Worm (Caenorhabditis elegans) whole organism, L4 larva: ENCODE measurements around the gene cyp-25A2.
"Not testable (repeated sequence)": the region's sequence is repeated elsewhere in the genome, so short reads cannot be mapped to it uniquely, and the experiment has no call there.

Source experiments
- D1046.2 ChIP-seq: fragments of 200-800 bp; sonication (Bioruptor generic); IDR thresholded peaks from 2 replicates; pipeline ENCODE4 v1.3.6; 2022; ENCODE audit warnings: missing genetic modification characterization, missing compliant biosample characterization
- T20F7.1 ChIP-seq: fragments of 200-800 bp; sonication (Bioruptor generic); optimal IDR thresholded peaks from 2 replicates; lab custom pipeline; 2018; ENCODE audit warnings: mild to moderate bottlenecking, missing genetic modification characterization, missing compliant biosample characterization
- T26A8.4 ChIP-seq: fragments of 200-800 bp; sonication (Bioruptor generic); IDR thresholded peaks from 2 replicates; pipeline ENCODE4 v1.3.6; 2022; ENCODE audit warnings: missing genetic modification characterization, missing compliant biosample characterization
- Y105C5A.15 ChIP-seq: fragments of 200-800 bp; sonication (Bioruptor generic); IDR thresholded peaks from 2 replicates; pipeline ENCODE4 v1.3.6; 2022; ENCODE audit warnings: missing genetic modification characterization, missing compliant biosample characterization
- Y48G9A.11 ChIP-seq: fragments of 200-800 bp; sonication (Bioruptor generic); IDR thresholded peaks from 2 replicates; pipeline ENCODE4 v1.3.6; 2022; ENCODE audit warnings: missing genetic modification reagents, missing genetic modification characterization, missing compliant biosample characterization
- Y75B8A.6 ChIP-seq: fragments of 200-800 bp; sonication (Bioruptor generic); IDR thresholded peaks from 2 replicates; pipeline ENCODE4 v1.3.6; 2022; ENCODE audit warnings: missing genetic modification reagents, missing genetic modification characterization, missing compliant biosample characterization
- ZK337.2 ChIP-seq: fragments of 200-800 bp; sonication (Bioruptor generic); IDR thresholded peaks from 2 replicates; pipeline ENCODE4 v1.3.6; 2022; ENCODE audit warnings: missing genetic modification reagents, missing genetic modification characterization, missing compliant biosample characterization
- ceh-20 ChIP-seq: fragments of 200-800 bp; sonication (Bioruptor generic); IDR thresholded peaks from 2 replicates; pipeline ENCODE4 v1.3.6; 2022; ENCODE audit warnings: missing genetic modification reagents, missing genetic modification characterization, missing compliant biosample characterization
- ceh-44 ChIP-seq: fragments of 200-800 bp; sonication (Bioruptor generic); IDR thresholded peaks from 2 replicates; pipeline ENCODE4 v1.3.6; 2022; ENCODE audit warnings: missing genetic modification reagents, missing genetic modification characterization, missing compliant biosample characterization
- ctbp-1 ChIP-seq: fragments of 200-800 bp; sonication (Bioruptor generic); IDR thresholded peaks from 2 replicates; pipeline ENCODE4 v1.3.6; 2022; ENCODE audit warnings: missing genetic modification reagents, missing genetic modification characterization, missing compliant biosample characterization
- dmd-6 ChIP-seq: fragments of 200-800 bp; sonication (Bioruptor generic); IDR thresholded peaks from 2 replicates; pipeline ENCODE4 v1.3.6; 2022; ENCODE audit warnings: missing genetic modification reagents, missing genetic modification characterization, missing compliant biosample characterization
- dmd-9 ChIP-seq: fragments of 200-800 bp; sonication (Bioruptor generic); IDR thresholded peaks from 2 replicates; pipeline ENCODE4 v1.3.6; 2022; ENCODE audit warnings: missing genetic modification reagents, missing genetic modification characterization, missing compliant biosample characterization
- dpl-1 ChIP-seq: fragments of 150-350 bp; optimal IDR thresholded peaks from 2 replicates; lab custom pipeline; 2014; ENCODE audit warnings: missing biosample characterization, missing genetic modification reagents, missing genetic modification characterization
- egl-43 ChIP-seq: fragments of 200-800 bp; sonication (Bioruptor generic); IDR thresholded peaks from 2 replicates; pipeline ENCODE4 v1.3.6; 2022; ENCODE audit warnings: missing genetic modification reagents, missing genetic modification characterization, missing compliant biosample characterization
- hif-1 ChIP-seq, 2 experiments: sonication (generic microtip); optimal IDR thresholded peaks; 2 replicates each; lab custom pipeline; 2016 to 2017; ENCODE audit warnings: missing compliant biosample characterization in 2 of 2, missing genetic modification characterization in 2 of 2, missing genetic modification reagents in 2 of 2, missing genotype in 2 of 2, mild to moderate bottlenecking in 1 of 2
- hlh-11 ChIP-seq: fragments of 200-800 bp; sonication (Bioruptor generic); optimal IDR thresholded peaks from 2 replicates; lab custom pipeline; 2018; ENCODE audit warnings: mild to moderate bottlenecking, missing genetic modification characterization, missing compliant biosample characterization
- hmg-1.1 ChIP-seq: fragments of 200-800 bp; sonication (Bioruptor generic); IDR thresholded peaks from 2 replicates; pipeline ENCODE4 v1.3.6; 2022; ENCODE audit warnings: missing genetic modification reagents, missing genetic modification characterization, missing compliant biosample characterization
- lin-29 ChIP-seq: fragments of 200-800 bp; sonication (Bioruptor generic); IDR thresholded peaks from 2 replicates; pipeline ENCODE4 v1.3.6; 2022; ENCODE audit warnings: missing genetic modification reagents, missing genetic modification characterization, missing compliant biosample characterization
- lin-38 ChIP-seq: fragments of 200-800 bp; sonication (Bioruptor generic); IDR thresholded peaks from 2 replicates; pipeline ENCODE4 v1.3.6; 2022; ENCODE audit warnings: missing genetic modification reagents, missing genetic modification characterization, missing compliant biosample characterization
- lsy-2 ChIP-seq, 2 experiments: fragments of 150-350 bp in 1 of 2; sonication (generic microtip) in 1 of 2; optimal IDR thresholded peaks; 2 replicates each; lab custom pipeline; 2014 to 2017; ENCODE audit warnings: missing biosample characterization in 2 of 2, missing genetic modification characterization in 2 of 2
- madf-5 ChIP-seq, 2 experiments: fragments of 200-800 bp; sonication (Bioruptor generic); IDR thresholded peaks; 2 replicates each; pipeline ENCODE4 v1.3.6; 2022; ENCODE audit warnings: missing compliant biosample characterization in 2 of 2, missing genetic modification characterization in 2 of 2
- madf-9 ChIP-seq: fragments of 200-800 bp; sonication (Bioruptor generic); conservative IDR thresholded peaks from 2 replicates; pipeline ENCODE4 v1.3.6; 2022; ENCODE audit warnings: missing genetic modification reagents, missing genetic modification characterization, missing compliant biosample characterization
- mdt-29 ChIP-seq: fragments of 200-800 bp; sonication (Bioruptor generic); IDR thresholded peaks from 2 replicates; pipeline ENCODE4 v1.3.6; 2022; ENCODE audit warnings: missing genetic modification reagents, missing genetic modification characterization, missing compliant biosample characterization
- mes-2 ChIP-seq: sonication (generic microtip); optimal IDR thresholded peaks from 2 replicates; lab custom pipeline; 2016; ENCODE audit warnings: missing genotype, mild to moderate bottlenecking, missing genetic modification characterization, missing compliant biosample characterization; ENCODE audit not compliant: poor library complexity, severe bottlenecking
- mxl-2 ChIP-seq: fragments of 200-800 bp; sonication (Bioruptor generic); conservative IDR thresholded peaks from 2 replicates; pipeline ENCODE4 v1.3.6; 2022; ENCODE audit warnings: missing genetic modification reagents, missing genetic modification characterization, missing compliant biosample characterization
- nhr-42 ChIP-seq: fragments of 200-800 bp; sonication (Bioruptor generic); IDR thresholded peaks from 2 replicates; pipeline ENCODE4 v1.3.6; 2022; ENCODE audit warnings: missing genetic modification characterization, missing compliant biosample characterization
- pha-4 ChIP-seq, 2 experiments: fragments of 150-350 bp in 1 of 2; fragments of 200-800 bp in 1 of 2; sonication (Bioruptor generic) in 1 of 2; IDR thresholded peaks in 1 of 2; optimal IDR thresholded peaks in 1 of 2; 2 replicates each; pipeline versions ENCODE4 v1.3.6 to Lab custom; 2014 to 2022; ENCODE audit warnings: missing genetic modification characterization in 2 of 2, missing genetic modification reagents in 2 of 2, missing biosample characterization in 1 of 2, missing compliant biosample characterization in 1 of 2
- php-3 ChIP-seq: fragments of 200-800 bp; sonication (Bioruptor generic); IDR thresholded peaks from 2 replicates; pipeline ENCODE4 v1.3.6; 2022; ENCODE audit warnings: missing genetic modification reagents, missing genetic modification characterization, missing compliant biosample characterization
- rbr-2 ChIP-seq: sonication (generic microtip); optimal IDR thresholded peaks from 2 replicates; lab custom pipeline; 2016; ENCODE audit warnings: missing genotype, missing genetic modification characterization, missing compliant biosample characterization
- saeg-2 ChIP-seq: fragments of 200-800 bp; sonication (Bioruptor generic); IDR thresholded peaks from 2 replicates; pipeline ENCODE4 v1.3.6; 2022; ENCODE audit warnings: missing genetic modification reagents, missing genetic modification characterization, missing compliant biosample characterization
- set-16 ChIP-seq: fragments of 200-800 bp; sonication (Bioruptor generic); IDR thresholded peaks from 2 replicates; pipeline ENCODE4 v1.3.6; 2022; ENCODE audit warnings: missing genetic modification reagents, missing genetic modification characterization, missing compliant biosample characterization
- tag-97 ChIP-seq: fragments of 200-800 bp; sonication (Bioruptor generic); IDR thresholded peaks from 2 replicates; pipeline ENCODE4 v1.3.6; 2022; ENCODE audit warnings: missing genetic modification characterization, missing compliant biosample characterization
- tra-1 ChIP-seq: fragments of 200-800 bp; sonication (Bioruptor generic); IDR thresholded peaks from 2 replicates; pipeline ENCODE4 v1.3.6; 2022; ENCODE audit warnings: missing genetic modification reagents, missing genetic modification characterization, missing compliant biosample characterization
- vab-7 ChIP-seq: fragments of 200-800 bp; sonication (Bioruptor generic); IDR thresholded peaks from 2 replicates; pipeline ENCODE4 v1.3.6; 2022; ENCODE audit warnings: missing genetic modification reagents, missing genetic modification characterization, missing compliant biosample characterization
- zfp-3 ChIP-seq: fragments of 200-800 bp; sonication (Bioruptor generic); conservative IDR thresholded peaks from 2 replicates; pipeline ENCODE4 v1.3.6; 2022; ENCODE audit warnings: missing genetic modification reagents, missing genetic modification characterization, missing compliant biosample characterization

Gene cyp-25A2

ce11 chrIII:3854868-3855267 is 19.8 kb downstream of the cyp-25A2 start (continued):
- peak; percentile 82 for TF ChIP-seq mes-2 (tag; lab: Kevin White, UChicago)
- TF ChIP-seq mxl-2 (GFP tag; lab: Robert Waterston, UW), result 0 out of 2 replicates have a peak, but pooled peaks have one; percentile 64
- 0 out of 2 replicates have a peak, but pooled peaks have one; percentile 69 for TF ChIP-seq tag-97 (GFP tag; lab: Robert Waterston, UW)
- peak; percentile 94 for TF ChIP-seq ceh-20 (GFP tag; lab: Robert Waterston, UW)
- peak; percentile 97 for TF ChIP-seq hmg-1.1 (GFP tag; lab: Robert Waterston, UW)
- peak; percentile 77 for TF ChIP-seq Y48G9A.11
- peak; percentile 89 for TF ChIP-seq D1046.2 (GFP tag; lab: Robert Waterston, UW)
- TF ChIP-seq Y105C5A.15, result 0 out of 2 replicates have a peak, but pooled peaks have one; percentile 62
- 0 out of 2 replicates have a peak, but pooled peaks have one; percentile 65 for TF ChIP-seq Y75B8A.6 (GFP tag; lab: Robert Waterston, UW)
- TF ChIP-seq mdt-29, result peak; percentile 81
- TF ChIP-seq set-16 (GFP tag; lab: Robert Waterston, UW), result peak; percentile 60; the same call in 1 of the 2 replicates
- TF ChIP-seq dmd-9 (GFP tag; lab: Robert Waterston, UW), result peak; percentile 98
- TF ChIP-seq nhr-42 (GFP tag; lab: Robert Waterston, UW), result peak; percentile 95
- peak; percentile 14 to 87 for TF ChIP-seq lsy-2 (tag; optimal IDR thresholded peaks at IDR 0.05; lab: Kevin White, UChicago)
- peak; percentile 21 for TF ChIP-seq dpl-1
- peak in 1 of 2 experiments; percentile 53 for TF ChIP-seq hif-1 (tag; optimal IDR thresholded peaks at IDR 0.05; lab: Kevin White, UChicago)
- TF ChIP-seq, all 104 proteins: peak for 36; not testable (repeated sequence) for 68

- TF ChIP-seq rbr-2 (tag; lab: Kevin White, UChicago) (peak; percentile 50), tra-1 (GFP tag; lab: Robert Waterston, UW) (peak; percentile 88), hif-1 (tag; optimal IDR thresholded peaks at IDR 0.05; lab: Kevin White, UChicago) (peak in 1 of 2 experiments; percentile 21), ZK337.2 (GFP tag; lab: Robert Waterston, UW) (peak; percentile 94), zfp-3 (peak; percentile 95), ctbp-1 (GFP tag; lab: Robert Waterston, UW) (peak; percentile 82), lin-29 (GFP tag; lab: Robert Waterston, UW) (peak; percentile 72), mes-2 (tag; lab: Kevin White, UChicago) (peak; percentile 20), tag-97 (GFP tag; lab: Robert Waterston, UW) (0 out of 2 replicates have a peak, but pooled peaks have one; percentile 38), lin-38 (peak; percentile 91), vab-7 (GFP tag; lab: Robert Waterston, UW) (peak; percentile 85), T20F7.1 (peak; percentile 69), mdt-29 (peak; percentile 87), mxl-2 (GFP tag; lab: Robert Waterston, UW) (0 out of 2 replicates have a peak, but pooled peaks have one; percentile 15), T26A8.4 (GFP tag; lab: Robert Waterston, UW) (peak; percentile 85), php-3 (0 out of 2 replicates have a peak, but pooled peaks have one; percentile 45), saeg-2 (GFP tag; lab: Robert Waterston, UW) (0 out of 2 replicates have a peak, but pooled peaks have one; percentile 23), hmg-1.1 (GFP tag; lab: Robert Waterston, UW) (peak; percentile 88), Y48G9A.11 (peak; percentile 60; the same call in 1 of the 2 replicates), nhr-42 (GFP tag; lab: Robert Waterston, UW) (peak; percentile 90; the same call in 1 of the 2 replicates), D1046.2 (GFP tag; lab: Robert Waterston, UW) (peak; percentile 92), madf-9 (GFP tag; lab: Robert Waterston, UW) (peak; percentile 80), pha-4 (GFP tag; IDR thresholded peaks at IDR 0.05; lab: Robert Waterston, UW) (peak; percentile 68), madf-5 (GFP tag; IDR thresholded peaks at IDR 0.05; lab: Robert Waterston, UW) (peak in 1 of 2 experiments; percentile 67; a peak in 1 of 4 replicates), egl-43 (0 out of 2 replicates have a peak, but pooled peaks have one; percentile 38), dpl-1 (peak; percentile 7), dmd-9 (GFP tag; lab: Robert Waterston, UW) (peak; percentile 98), lsy-2 (tag; optimal IDR thresholded peaks at IDR 0.05; lab: Kevin White, UChicago) (peak; percentile 67 to 94), ceh-20 (GFP tag; lab: Robert Waterston, UW) (peak; percentile 86), hlh-11 (tag; lab: Kevin White, UChicago) (peak; percentile 33), dmd-6 (GFP tag; lab: Robert Waterston, UW) (peak; percentile 92), ceh-44 (peak; percentile 73; the same call in 1 of the 2 replicates)
- TF ChIP-seq pha-4 (tag; optimal IDR thresholded peaks at IDR 0.05; lab: Kevin White, UChicago), result not testable (repeated sequence)
Observed at ce11 chrIII:3857007-3857406, 22.0 kb downstream of the cyp-25A2 start.
